Worm (Caenorhabditis elegans) whole organism, young adult: ENCODE measurements around the gene twk-8.
A peak's percentile ranks its signal among the peaks of the same experiment; 100 is the strongest.

Experiments used
- C17E4.6 ChIP-seq: fragments of 200-800 bp; sonication (Bioruptor generic); IDR thresholded peaks from 2 replicates; pipeline ENCODE4 v1.3.6; 2022; ENCODE audit warnings: missing genetic modification reagents, missing genetic modification characterization, missing compliant biosample characterization
- D2030.7 ChIP-seq: fragments of 200-800 bp; sonication (Bioruptor generic); IDR thresholded peaks from 2 replicates; pipeline ENCODE4 v1.3.6; 2022; ENCODE audit warnings: missing genetic modification reagents, missing genetic modification characterization, missing compliant biosample characterization
- F23B12.7 ChIP-seq: sonication (generic microtip); optimal IDR thresholded peaks from 2 replicates; lab custom pipeline; 2017; ENCODE audit warnings: missing genetic modification characterization, mild to moderate bottlenecking, missing compliant biosample characterization, antibody characterized with exemption, moderate library complexity; ENCODE audit not compliant: insufficient read depth
- F33H1.4 ChIP-seq: fragments of 200-800 bp; sonication (Bioruptor generic); IDR thresholded peaks from 2 replicates; pipeline ENCODE4 v1.3.6; 2022; ENCODE audit warnings: missing genetic modification reagents, missing genetic modification characterization, missing compliant biosample characterization
- F39B2.1 ChIP-seq: fragments of 200-800 bp; sonication (Bioruptor generic); IDR thresholded peaks from 2 replicates; pipeline ENCODE4 v1.3.6; 2022; ENCODE audit warnings: missing genetic modification reagents, missing genetic modification characterization, missing compliant biosample characterization
- F52B5.7 ChIP-seq: sonication (generic microtip); optimal IDR thresholded peaks from 2 replicates; lab custom pipeline; 2016; ENCODE audit warnings: mild to moderate bottlenecking, missing genetic modification characterization, missing compliant biosample characterization
- F57C9.4 ChIP-seq: sonication (generic microtip); optimal IDR thresholded peaks from 2 replicates; lab custom pipeline; 2017; ENCODE audit warnings: mild to moderate bottlenecking, missing genetic modification characterization, missing compliant biosample characterization
- T07F8.4 ChIP-seq: sonication (generic microtip); optimal IDR thresholded peaks from 2 replicates; lab custom pipeline; 2016; ENCODE audit warnings: mild to moderate bottlenecking, missing genetic modification characterization, moderate library complexity, missing compliant biosample characterization
- aptf-3 ChIP-seq: fragments of 200-800 bp; sonication (Bioruptor generic); IDR thresholded peaks from 2 replicates; pipeline ENCODE4 v1.3.6; 2022; ENCODE audit warnings: missing genetic modification characterization, missing compliant biosample characterization
- attf-5 ChIP-seq: fragments of 200-800 bp; sonication (Bioruptor generic); optimal IDR thresholded peaks from 2 replicates; lab custom pipeline; 2018; ENCODE audit warnings: mild to moderate bottlenecking, missing genetic modification characterization, missing compliant biosample characterization
- cebp-2 ChIP-seq: fragments of 200-800 bp; sonication (Bioruptor generic); IDR thresholded peaks from 2 replicates; pipeline ENCODE4 v1.3.6; 2022; ENCODE audit warnings: missing genetic modification characterization, missing compliant biosample characterization
- ceh-58 ChIP-seq: fragments of 200-800 bp; sonication (Bioruptor generic); IDR thresholded peaks from 2 replicates; pipeline ENCODE4 v1.3.6; 2022; ENCODE audit warnings: missing genetic modification characterization, missing compliant biosample characterization
- chd-7 ChIP-seq: sonication (generic microtip); optimal IDR thresholded peaks from 2 replicates; lab custom pipeline; 2016; ENCODE audit warnings: mild to moderate bottlenecking, missing genetic modification characterization, moderate library complexity, missing compliant biosample characterization
- die-1 ChIP-seq: sonication (generic microtip); optimal IDR thresholded peaks from 2 replicates; lab custom pipeline; 2016; ENCODE audit warnings: missing genotype, mild to moderate bottlenecking, missing genetic modification characterization, missing compliant biosample characterization
- dox-1 ChIP-seq: fragments of 200-800 bp; sonication (Bioruptor generic); IDR thresholded peaks from 2 replicates; pipeline ENCODE4 v1.3.6; 2022; ENCODE audit warnings: missing genetic modification reagents, missing genetic modification characterization, missing compliant biosample characterization
- egl-18 ChIP-seq: fragments of 200-800 bp; sonication (Bioruptor generic); IDR thresholded peaks from 2 replicates; pipeline ENCODE4 v1.3.6; 2022; ENCODE audit warnings: missing genetic modification reagents, missing genetic modification characterization, missing compliant biosample characterization
- egl-44 ChIP-seq: fragments of 200-800 bp; sonication (Bioruptor generic); IDR thresholded peaks from 2 replicates; pipeline ENCODE4 v1.3.6; 2022; ENCODE audit warnings: missing genetic modification reagents, missing genetic modification characterization, missing compliant biosample characterization
- egrh-3 ChIP-seq: fragments of 200-800 bp; sonication (Bioruptor generic); IDR thresholded peaks from 2 replicates; pipeline ENCODE4 v1.3.6; 2022; ENCODE audit warnings: missing genetic modification reagents, missing genetic modification characterization, missing compliant biosample characterization
- hsf-1 ChIP-seq: fragments of 200-800 bp; sonication (Bioruptor generic); IDR thresholded peaks from 2 replicates; pipeline ENCODE4 v1.3.6; 2022; ENCODE audit warnings: missing genetic modification reagents, missing genetic modification characterization, missing compliant biosample characterization
- lag-1 ChIP-seq: fragments of 200-800 bp; sonication (Bioruptor generic); IDR thresholded peaks from 2 replicates; pipeline ENCODE4 v1.3.6; 2022; ENCODE audit warnings: missing genetic modification reagents, missing genetic modification characterization, missing compliant biosample characterization
- let-526 ChIP-seq: fragments of 200-800 bp; sonication (Bioruptor generic); IDR thresholded peaks from 2 replicates; pipeline ENCODE4 v1.3.6; 2022; ENCODE audit warnings: missing genetic modification reagents, missing genetic modification characterization, missing compliant biosample characterization
- let-607 ChIP-seq, 2 experiments: fragments of 200-800 bp in 1 of 2; sonication (Bioruptor generic) in 1 of 2; sonication (generic microtip) in 1 of 2; optimal IDR thresholded peaks; 2 replicates each; lab custom pipeline; 2016 to 2018; ENCODE audit warnings: mild to moderate bottlenecking in 2 of 2, missing compliant biosample characterization in 2 of 2, missing genetic modification characterization in 2 of 2, moderate library complexity in 2 of 2, missing genotype in 1 of 2
- lin-35 ChIP-seq, 3 experiments: fragments of 150-350 bp in 2 of 3; sonication (generic microtip) in 1 of 3; optimal IDR thresholded peaks; 2 replicates each; lab custom pipeline; 2014 to 2018; ENCODE audit warnings: missing biosample characterization in 3 of 3, missing genetic modification characterization in 3 of 3, missing genetic modification reagents in 3 of 3
- madf-8 ChIP-seq: fragments of 200-800 bp; sonication (Bioruptor generic); conservative IDR thresholded peaks from 2 replicates; pipeline ENCODE4 v1.3.6; 2022; ENCODE audit warnings: missing genetic modification reagents, missing genetic modification characterization, missing compliant biosample characterization
- mcd-1 ChIP-seq: fragments of 200-800 bp; sonication (Bioruptor generic); IDR thresholded peaks from 2 replicates; pipeline ENCODE4 v1.3.6; 2022; ENCODE audit warnings: missing genetic modification reagents, missing genetic modification characterization, missing compliant biosample characterization
- nfya-2 ChIP-seq: fragments of 200-800 bp; sonication (Bioruptor generic); IDR thresholded peaks from 2 replicates; pipeline ENCODE4 v1.3.6; 2022; ENCODE audit warnings: missing genetic modification reagents, missing genetic modification characterization, missing compliant biosample characterization
- nhr-80 ChIP-seq: sonication (generic microtip); optimal IDR thresholded peaks from 2 replicates; lab custom pipeline; 2016; ENCODE audit warnings: missing genetic modification characterization, missing compliant biosample characterization
- nhr-90 ChIP-seq: sonication (generic microtip); optimal IDR thresholded peaks from 2 replicates; lab custom pipeline; 2016; ENCODE audit warnings: missing genotype, mild to moderate bottlenecking, missing genetic modification characterization, missing compliant biosample characterization
- rcor-1 ChIP-seq: fragments of 200-800 bp; sonication (Bioruptor generic); IDR thresholded peaks from 2 replicates; pipeline ENCODE4 v1.3.6; 2022; ENCODE audit warnings: missing genetic modification reagents, missing genetic modification characterization, missing compliant biosample characterization
- rpc-1 ChIP-seq, 2 experiments: fragments of 150-350 bp in 1 of 2; sonication (generic microtip) in 1 of 2; optimal IDR thresholded peaks; 2 replicates each; lab custom pipeline; 2014 to 2018; ENCODE audit warnings: missing biosample characterization in 1 of 2, missing genetic modification characterization in 1 of 2, missing genetic modification reagents in 1 of 2, missing genotype in 1 of 2
- sdz-38 ChIP-seq: sonication (generic microtip); optimal IDR thresholded peaks from 2 replicates; lab custom pipeline; 2016; ENCODE audit warnings: missing genotype, missing genetic modification characterization, missing compliant biosample characterization
- snpc-1.3 ChIP-seq: sonication (generic microtip); optimal IDR thresholded peaks from 2 replicates; lab custom pipeline; 2017; ENCODE audit warnings: missing genetic modification characterization, mild to moderate bottlenecking, missing compliant biosample characterization, antibody characterized with exemption, moderate library complexity, missing genotype, missing genetic modification reagents; ENCODE audit not compliant: insufficient read depth
- tbp1 ChIP-seq: fragments of 200-800 bp; sonication (Bioruptor generic); optimal IDR thresholded peaks from 2 replicates; lab custom pipeline; 2018; ENCODE audit warnings: mild to moderate bottlenecking, missing genetic modification characterization, missing compliant biosample characterization
- tbx-9 ChIP-seq: sonication (generic microtip); optimal IDR thresholded peaks from 2 replicates; lab custom pipeline; 2016; ENCODE audit warnings: borderline replicate concordance, missing genetic modification characterization, inconsistent platforms, missing compliant biosample characterization
- xnd-1 ChIP-seq: sonication (generic microtip); optimal IDR thresholded peaks from 2 replicates; lab custom pipeline; 2016; ENCODE audit warnings: missing genotype, missing genetic modification reagents, missing genetic modification characterization, missing compliant biosample characterization
- ztf-25 ChIP-seq: fragments of 200-800 bp; sonication (Bioruptor generic); IDR thresholded peaks from 2 replicates; pipeline ENCODE4 v1.3.6; 2022; ENCODE audit warnings: missing genetic modification reagents, missing genetic modification characterization, missing compliant biosample characterization
- ztf-3 ChIP-seq: fragments of 200-800 bp; sonication (Bioruptor generic); optimal IDR thresholded peaks from 2 replicates; lab custom pipeline; 2018; ENCODE audit warnings: mild to moderate bottlenecking, missing genetic modification characterization, missing compliant biosample characterization

The twk-8 gene

DNA sequence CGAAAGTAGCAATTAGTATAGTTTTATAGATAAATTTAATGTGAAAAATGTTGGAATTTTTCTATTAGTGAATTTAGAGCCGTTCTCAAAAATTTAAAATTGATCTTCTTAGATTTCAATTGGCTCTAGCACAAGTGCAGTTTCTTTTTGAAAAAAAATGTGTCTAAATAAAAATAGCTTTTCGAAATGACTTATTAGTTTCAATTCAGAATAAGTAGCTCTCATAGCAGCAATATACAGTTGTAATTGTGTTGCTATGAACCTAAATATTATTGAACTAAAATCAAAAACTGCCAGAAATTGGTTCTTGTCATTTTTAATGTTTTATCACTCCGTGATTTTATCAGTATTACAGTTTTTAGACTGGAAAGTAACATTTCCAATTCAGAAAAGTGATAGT, 35.5 kb downstream of the twk-8 start:
- TF ChIP-seq egrh-3 (no peak), die-1 (tag; lab: Kevin White, UChicago) (no peak), madf-8 (no peak), chd-7 (tag; lab: Kevin White, UChicago) (no peak), ztf-25 (GFP tag; lab: Robert Waterston, UW) (no peak), ceh-58 (GFP tag; lab: Robert Waterston, UW) (no peak), cebp-2 (GFP tag; lab: Robert Waterston, UW) (no peak), D2030.7 (GFP tag; lab: Robert Waterston, UW) (no peak), egl-44 (GFP tag; lab: Robert Waterston, UW) (no peak)
- TF ChIP-seq, all 124 proteins: peak for 0

DNA sequence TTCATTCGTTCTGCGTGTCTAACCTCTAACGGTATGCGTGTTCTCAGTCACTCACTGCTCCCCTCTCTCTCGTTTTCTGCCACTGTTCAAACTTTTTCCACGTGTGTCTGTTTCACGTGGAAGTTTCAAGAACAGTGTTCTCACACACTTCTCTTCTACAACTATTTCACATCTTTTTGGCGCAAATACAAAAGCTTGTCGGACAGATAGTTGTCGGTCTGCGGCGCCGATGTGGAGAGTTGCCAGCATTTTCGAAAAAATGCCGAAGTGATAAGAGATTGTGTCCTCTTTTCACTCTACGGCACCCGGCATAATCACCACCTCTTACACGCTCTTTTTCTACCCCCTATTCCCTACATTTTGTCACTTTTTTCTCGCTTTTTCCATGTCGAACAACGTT, 36.2 kb downstream of the twk-8 start:
- TF ChIP-seq lin-35 (GFP tag; optimal IDR thresholded peaks at IDR 0.05; lab: Kevin White, UChicago) = no peak
- TF ChIP-seq cebp-2 (GFP tag; lab: Robert Waterston, UW) = 0 out of 2 replicates have a peak, but pooled peaks have one; percentile 69
- TF ChIP-seq F23B12.7 (tag; lab: Kevin White, UChicago) = no peak
- TF ChIP-seq snpc-1.3 (tag; lab: Kevin White, UChicago) = no peak
- TF ChIP-seq T07F8.4 (tag; lab: Kevin White, UChicago) = no peak
- no peak for TF ChIP-seq lag-1 (GFP tag; lab: Robert Waterston, UW)
- no peak for TF ChIP-seq rcor-1
- peak; percentile 85 for TF ChIP-seq nhr-80 (tag; lab: Kevin White, UChicago)
- TF ChIP-seq let-607 (tag; optimal IDR thresholded peaks at IDR 0.05; lab: Kevin White, UChicago) = peak; percentile 41 to 86
- no peak for TF ChIP-seq tbp1 (GFP tag; lab: Kevin White, UChicago)
- peak; percentile 12; the same call in 1 of the 2 replicates for TF ChIP-seq let-526 (GFP tag; lab: Robert Waterston, UW)
- no peak for TF ChIP-seq nhr-90 (tag; lab: Kevin White, UChicago)
- no peak for TF ChIP-seq F39B2.1
- no peak for TF ChIP-seq xnd-1 (tag; lab: Kevin White, UChicago)
- no peak for TF ChIP-seq F57C9.4 (tag; lab: Kevin White, UChicago)
- TF ChIP-seq F52B5.7 (tag; lab: Kevin White, UChicago) = no peak
- no peak for TF ChIP-seq F33H1.4 (GFP tag; lab: Robert Waterston, UW)
- TF ChIP-seq dox-1 = no peak
- no peak for TF ChIP-seq nfya-2 (GFP tag; lab: Robert Waterston, UW)
- no peak for TF ChIP-seq tbx-9
- peak; percentile 25 for TF ChIP-seq attf-5 (GFP tag; lab: Kevin White, UChicago)
- TF ChIP-seq sdz-38 = no peak
- TF ChIP-seq egl-18 = no peak
- TF ChIP-seq C17E4.6 (GFP tag; lab: Robert Waterston, UW) = no peak
- TF ChIP-seq ztf-3 (GFP tag; lab: Kevin White, UChicago) = no peak
- TF ChIP-seq egl-44 (GFP tag; lab: Robert Waterston, UW) = no peak
- TF ChIP-seq mcd-1 (GFP tag; lab: Robert Waterston, UW) = no peak
- no peak for TF ChIP-seq hsf-1 (GFP tag; lab: Robert Waterston, UW)
- no peak for TF ChIP-seq rpc-1 (optimal IDR thresholded peaks at IDR 0.05; lab: Kevin White, UChicago)
- TF ChIP-seq rpc-1 (tag; optimal IDR thresholded peaks at IDR 0.05; lab: Kevin White, UChicago) = no peak

DNA sequence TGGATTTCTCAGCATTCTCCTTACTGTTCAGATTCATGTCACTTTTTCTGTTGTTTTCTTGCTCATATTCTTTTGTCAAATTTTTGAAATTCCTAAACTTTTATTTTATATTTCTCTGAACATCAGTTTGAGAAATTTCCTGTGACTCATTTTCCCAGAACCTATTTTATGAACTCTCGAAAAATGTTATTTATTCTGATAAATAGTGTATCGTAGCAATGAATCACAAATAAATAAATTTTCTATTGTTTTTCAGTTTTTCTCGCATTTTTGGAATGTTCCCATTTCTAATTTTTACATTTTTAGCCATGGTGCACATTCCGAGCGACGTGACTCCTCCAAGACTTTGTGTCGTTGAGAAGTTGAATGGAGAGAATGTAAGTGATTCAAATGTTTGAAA, 36.6 kb downstream of the twk-8 start, which contains the start of gene nrfl-1:
Gene nrfl-1, plus strand, starts transcription at position 301 of the 400 bp plus-strand sequence.
- TF ChIP-seq aptf-3 (no peak), dox-1 (no peak), T07F8.4 (tag; lab: Kevin White, UChicago) (no peak)
- TF ChIP-seq, all 124 proteins: peak for 0
